Worm (Caenorhabditis elegans) whole organism, late embryonic: ENCODE results near the gene M110.8.

Experiments
- C08G9.2 ChIP-seq: sonication (generic microtip); optimal IDR thresholded peaks from 2 replicates; lab custom pipeline; 2016; ENCODE audit warnings: mild to moderate bottlenecking, missing genetic modification characterization, moderate library complexity, missing compliant biosample characterization
- C38D4.7 ChIP-seq: fragments of 200-800 bp; sonication (Bioruptor generic); optimal IDR thresholded peaks from 2 replicates; lab custom pipeline; 2018; ENCODE audit warnings: mild to moderate bottlenecking, missing genetic modification characterization, moderate library complexity, missing compliant biosample characterization
- F13H6.1 ChIP-seq: sonication (generic microtip); optimal IDR thresholded peaks from 2 replicates; lab custom pipeline; 2016; ENCODE audit warnings: missing genetic modification characterization, missing compliant biosample characterization
- K02D7.2 ChIP-seq: sonication (generic microtip); optimal IDR thresholded peaks from 2 replicates; lab custom pipeline; 2017; ENCODE audit warnings: mild to moderate bottlenecking, missing genetic modification characterization, missing compliant biosample characterization
- K09A11.1 ChIP-seq: sonication (generic microtip); optimal IDR thresholded peaks from 2 replicates; lab custom pipeline; 2017; ENCODE audit warnings: antibody characterized with exemption, mild to moderate bottlenecking, missing genetic modification characterization, missing compliant biosample characterization; ENCODE audit not compliant: insufficient read depth
- Y22D7AL.16 ChIP-seq: sonication (generic microtip); optimal IDR thresholded peaks from 2 replicates; lab custom pipeline; 2016; ENCODE audit warnings: missing genetic modification characterization, missing compliant biosample characterization
- ceh-18 ChIP-seq: sonication (generic microtip); optimal IDR thresholded peaks from 2 replicates; lab custom pipeline; 2016; ENCODE audit warnings: missing genetic modification characterization, missing compliant biosample characterization
- ceh-22 ChIP-seq: sonication (generic microtip); optimal IDR thresholded peaks from 2 replicates; lab custom pipeline; 2017; ENCODE audit warnings: missing biosample characterization, missing genetic modification characterization
- ceh-30 ChIP-seq: fragments of 150-350 bp; optimal IDR thresholded peaks from 2 replicates; lab custom pipeline; 2014; ENCODE audit warnings: missing biosample characterization, missing genetic modification characterization
- ceh-31 ChIP-seq: sonication (generic microtip); optimal IDR thresholded peaks from 2 replicates; lab custom pipeline; 2016; ENCODE audit warnings: missing genetic modification characterization, missing compliant biosample characterization
- ceh-34 ChIP-seq: sonication (generic microtip); optimal IDR thresholded peaks from 2 replicates; lab custom pipeline; 2016; ENCODE audit warnings: mild to moderate bottlenecking, missing genetic modification characterization, missing compliant biosample characterization
- ceh-48 ChIP-seq: sonication (generic microtip); optimal IDR thresholded peaks from 2 replicates; lab custom pipeline; 2016; ENCODE audit warnings: missing genetic modification characterization, inconsistent platforms, missing compliant biosample characterization
- che-1 ChIP-seq: sonication (generic microtip); optimal IDR thresholded peaks from 2 replicates; lab custom pipeline; 2016; ENCODE audit warnings: mild to moderate bottlenecking, missing genetic modification characterization, missing compliant biosample characterization
- dve-1 ChIP-seq: sonication (generic microtip); optimal IDR thresholded peaks from 2 replicates; lab custom pipeline; 2017; ENCODE audit warnings: antibody characterized with exemption, mild to moderate bottlenecking, missing genetic modification characterization, missing compliant biosample characterization
- ets-4 ChIP-seq: sonication (generic microtip); optimal IDR thresholded peaks from 2 replicates; lab custom pipeline; 2016; ENCODE audit warnings: missing genetic modification characterization, missing compliant biosample characterization
- fkh-6 ChIP-seq: sonication (generic microtip); optimal IDR thresholded peaks from 2 replicates; lab custom pipeline; 2016; ENCODE audit warnings: missing genetic modification characterization, missing compliant biosample characterization
- hlh-15 ChIP-seq: sonication (generic microtip); optimal IDR thresholded peaks from 2 replicates; lab custom pipeline; 2016; ENCODE audit warnings: missing genetic modification characterization, missing compliant biosample characterization
- hlh-8 ChIP-seq: sonication (generic microtip); optimal IDR thresholded peaks from 2 replicates; lab custom pipeline; 2016; ENCODE audit warnings: missing genotype, missing genetic modification characterization, missing compliant biosample characterization
- lin-11 ChIP-seq: fragments of 200-800 bp; sonication (Bioruptor generic); optimal IDR thresholded peaks from 2 replicates; lab custom pipeline; 2018; ENCODE audit warnings: mild to moderate bottlenecking, missing genetic modification characterization, missing compliant biosample characterization
- madf-2 ChIP-seq: sonication (generic microtip); optimal IDR thresholded peaks from 2 replicates; lab custom pipeline; 2017; ENCODE audit warnings: missing genetic modification characterization, missing compliant biosample characterization
- nfya-1 ChIP-seq: sonication (generic microtip); optimal IDR thresholded peaks from 2 replicates; lab custom pipeline; 2017; ENCODE audit warnings: missing genetic modification characterization, mild to moderate bottlenecking, missing compliant biosample characterization, antibody characterized with exemption, moderate library complexity
- nhr-11 ChIP-seq: fragments of 150-350 bp; optimal IDR thresholded peaks from 2 replicates; lab custom pipeline; 2014; ENCODE audit warnings: missing biosample characterization, missing genetic modification characterization
- nhr-232 ChIP-seq: sonication (generic microtip); optimal IDR thresholded peaks from 2 replicates; lab custom pipeline; 2016; ENCODE audit warnings: missing genetic modification characterization, missing compliant biosample characterization
- npax-4 ChIP-seq: sonication (generic microtip); optimal IDR thresholded peaks from 2 replicates; lab custom pipeline; 2016; ENCODE audit warnings: missing genetic modification characterization, missing compliant biosample characterization
- odd-2 ChIP-seq: sonication (generic microtip); optimal IDR thresholded peaks from 2 replicates; lab custom pipeline; 2017; ENCODE audit warnings: antibody characterized with exemption, mild to moderate bottlenecking, missing genetic modification characterization, missing compliant biosample characterization
- pag-3 ChIP-seq: sonication (generic microtip); optimal IDR thresholded peaks from 2 replicates; lab custom pipeline; 2016; ENCODE audit warnings: missing compliant biosample characterization, missing genetic modification characterization, borderline replicate concordance
- pax-1 ChIP-seq: fragments of 150-350 bp; optimal IDR thresholded peaks from 2 replicates; lab custom pipeline; 2014; ENCODE audit warnings: missing biosample characterization, missing genetic modification characterization
- pha-4 ChIP-seq: fragments of 150-350 bp; optimal IDR thresholded peaks from 2 replicates; lab custom pipeline; 2018; ENCODE audit warnings: missing biosample characterization, missing genetic modification reagents, missing genetic modification characterization
- pros-1 ChIP-seq: fragments of 150-350 bp; optimal IDR thresholded peaks from 2 replicates; lab custom pipeline; 2014; ENCODE audit warnings: missing biosample characterization, missing genetic modification reagents, missing genetic modification characterization
- rnt-1 ChIP-seq: sonication (generic microtip); optimal IDR thresholded peaks from 2 replicates; lab custom pipeline; 2016; ENCODE audit warnings: missing genetic modification characterization, missing compliant biosample characterization
- sox-2 ChIP-seq: fragments of 200-800 bp; sonication (Bioruptor generic); IDR thresholded peaks from 2 replicates; pipeline ENCODE4 v1.3.6; 2022; ENCODE audit warnings: missing genetic modification reagents, missing genetic modification characterization, missing compliant biosample characterization
- sox-4 ChIP-seq: sonication (generic microtip); optimal IDR thresholded peaks from 2 replicates; lab custom pipeline; 2017; ENCODE audit warnings: mild to moderate bottlenecking, missing genetic modification characterization, inconsistent platforms, missing compliant biosample characterization
- tbx-7 ChIP-seq: sonication (generic microtip); optimal IDR thresholded peaks from 2 replicates; lab custom pipeline; 2016; ENCODE audit warnings: missing genotype, missing genetic modification characterization, missing compliant biosample characterization
- ttx-3 ChIP-seq: sonication (generic microtip); optimal IDR thresholded peaks from 2 replicates; lab custom pipeline; 2016; ENCODE audit warnings: missing genetic modification reagents, missing genetic modification characterization, missing compliant biosample characterization
- unc-42 ChIP-seq: sonication (generic microtip); optimal IDR thresholded peaks from 2 replicates; lab custom pipeline; 2016; ENCODE audit warnings: missing genotype, missing genetic modification characterization, missing compliant biosample characterization
- unc-55 ChIP-seq: sonication (generic microtip); optimal IDR thresholded peaks from 2 replicates; lab custom pipeline; 2017; ENCODE audit warnings: missing biosample characterization, missing genetic modification reagents, missing genetic modification characterization
- unc-86 ChIP-seq: sonication (generic microtip); optimal IDR thresholded peaks from 2 replicates; lab custom pipeline; 2016; ENCODE audit warnings: missing genetic modification characterization, missing compliant biosample characterization
- ztf-16 ChIP-seq: sonication (generic microtip); optimal IDR thresholded peaks from 2 replicates; lab custom pipeline; 2017; ENCODE audit warnings: missing genetic modification characterization, missing compliant biosample characterization

Gene M110.8

ce11 chrII:8216433-8216832 is 7.1 kb upstream of the M110.8 start, which contains the start of gene M110.3:
Gene M110.3, minus strand, starts transcription at chrII:8216616.
- TF ChIP-seq nfya-1 (tag; lab: Kevin White, UChicago) (peak; percentile 20), dve-1 (peak; percentile 20), ceh-30 (tag; lab: Kevin White, UChicago) (no peak), madf-2 (no peak), tbx-7 (tag; lab: Kevin White, UChicago) (no peak), rnt-1 (no peak), ceh-34 (tag; lab: Kevin White, UChicago) (peak; percentile 32), F13H6.1 (tag; lab: Kevin White, UChicago) (no peak), pax-1 (tag; lab: Kevin White, UChicago) (peak; percentile 9), unc-42 (peak; percentile 37), ceh-48 (peak; percentile 78), hlh-15 (tag; lab: Kevin White, UChicago) (no peak), unc-55 (GFP tag; lab: Kevin White, UChicago) (peak; percentile 20), ets-4 (peak; percentile 21)

- TF ChIP-seq pros-1 = no peak
- no peak for TF ChIP-seq che-1 (tag; lab: Kevin White, UChicago)
- no peak for TF ChIP-seq sox-2 (GFP tag; lab: Robert Waterston, UW)
- no peak for TF ChIP-seq unc-42
- no peak for TF ChIP-seq C38D4.7
- TF ChIP-seq pha-4 (tag; lab: Kevin White, UChicago) = no peak
- no peak for TF ChIP-seq nhr-232 (tag; lab: Kevin White, UChicago)
- no peak for TF ChIP-seq ceh-34 (tag; lab: Kevin White, UChicago)
- no peak for TF ChIP-seq hlh-8 (tag; lab: Kevin White, UChicago)
- no peak for TF ChIP-seq fkh-6 (tag; lab: Kevin White, UChicago)
Measured at ce11 chrII:8214367-8214766, 5.0 kb upstream of the M110.8 start, which contains the start of gene M110.10. Gene M110.10, minus strand, starts transcription at chrII:8214467.

DNA sequence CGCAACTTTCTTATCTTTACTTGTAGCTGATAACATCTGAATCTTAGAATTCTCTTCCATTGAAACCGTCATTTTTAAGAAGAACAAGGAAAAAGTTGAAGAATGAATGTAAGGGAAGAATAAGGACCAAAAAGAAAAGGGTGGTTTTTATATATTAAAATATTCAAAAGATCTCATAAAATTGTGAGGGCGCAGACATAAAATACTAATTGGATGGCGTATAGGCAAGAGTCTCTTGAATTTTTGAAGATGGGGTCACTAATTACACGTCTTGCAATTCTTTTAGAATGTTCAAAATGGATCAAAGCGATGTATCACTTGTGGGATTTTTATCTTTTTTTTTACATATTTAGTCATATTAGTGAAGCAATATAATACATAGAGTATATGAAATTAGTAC is 3.3 kb upstream of the M110.8 start, which contains the start of gene twk-3:
Gene twk-3 (minus strand): TSS at position 101 of the 400 bp plus-strand sequence.
- TF ChIP-seq Y22D7AL.16 (tag; lab: Kevin White, UChicago) = no peak
- TF ChIP-seq sox-2 (GFP tag; lab: Robert Waterston, UW) = no peak
- TF ChIP-seq K02D7.2 (tag; lab: Kevin White, UChicago) = no peak
- TF ChIP-seq ceh-31 (tag; lab: Kevin White, UChicago) = no peak
- no peak for TF ChIP-seq unc-55 (GFP tag; lab: Kevin White, UChicago)
- TF ChIP-seq sox-4 (tag; lab: Kevin White, UChicago) = no peak

DNA sequence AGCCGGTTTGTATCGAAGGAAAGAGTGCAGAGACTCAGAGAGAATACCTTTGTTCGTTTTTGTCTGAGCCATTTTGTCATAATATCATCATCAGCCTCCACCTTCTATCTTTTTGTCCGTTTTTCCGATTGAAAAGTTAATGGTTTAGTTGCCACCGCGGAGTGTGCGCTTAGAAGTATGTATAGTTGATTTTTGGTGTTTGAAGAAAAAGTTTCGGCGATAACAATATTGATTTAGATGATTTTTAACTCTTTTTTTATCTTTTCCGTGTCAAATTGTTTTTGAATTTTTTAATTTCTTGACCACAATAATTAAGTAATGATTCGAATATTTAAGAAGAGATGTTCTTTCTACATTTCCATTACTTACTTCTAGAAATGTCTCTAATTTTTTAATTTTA is 3.8 kb downstream of the M110.8 start:
- TF ChIP-seq sox-4 (tag; lab: Kevin White, UChicago) = no peak
- no peak for TF ChIP-seq tbx-7 (tag; lab: Kevin White, UChicago)
- TF ChIP-seq ceh-22 = no peak
- no peak for TF ChIP-seq nfya-1 (tag; lab: Kevin White, UChicago)
- TF ChIP-seq unc-86 (tag; lab: Kevin White, UChicago) = no peak
- no peak for TF ChIP-seq lin-11 (tag; lab: Kevin White, UChicago)
- TF ChIP-seq sox-2 (GFP tag; lab: Robert Waterston, UW) = no peak
- no peak for TF ChIP-seq odd-2
- TF ChIP-seq C08G9.2 (tag; lab: Kevin White, UChicago) = no peak
- no peak for TF ChIP-seq npax-4 (tag; lab: Kevin White, UChicago)
- TF ChIP-seq C38D4.7 = no peak
- no peak for TF ChIP-seq nhr-11 (tag; lab: Kevin White, UChicago)
- TF ChIP-seq Y22D7AL.16 (tag; lab: Kevin White, UChicago) = no peak
- no peak for TF ChIP-seq ztf-16 (tag; lab: Kevin White, UChicago)
- no peak for TF ChIP-seq F13H6.1 (tag; lab: Kevin White, UChicago)
- no peak for TF ChIP-seq ceh-18 (tag; lab: Kevin White, UChicago)
- no peak for TF ChIP-seq K09A11.1 (tag; lab: Kevin White, UChicago)
- no peak for TF ChIP-seq ttx-3 (tag; lab: Kevin White, UChicago)
- TF ChIP-seq pag-3 = no peak
- TF ChIP-seq, all 69 proteins: peak for 0
